Fruit fly (Drosophila melanogaster): Measurements from ENCODE around the gene CG7573.
A peak's percentile ranks its signal among the peaks of the same experiment; 100 is the strongest.

The CG7573 gene

dm6 chr3L:11354298-11354757, 42.8 kb downstream of the CG7573 start (continued):
- TF ChIP-seq sd (tag; optimal IDR thresholded peaks at IDR 0.05) (peak; percentile 67), CG43689 (GFP tag; IDR thresholded peaks at IDR 0.05) (no peak; the same call in 1 of the 2 replicates), CG6791 (GFP tag; IDR thresholded peaks at IDR 0.05; ENCODE audit: partially characterized antibody) (no peak), CG9817 (tag; optimal IDR thresholded peaks at IDR 0.05) (no peak), E2f2 (GFP tag; IDR thresholded peaks at IDR 0.05) (no peak), Lhr (GFP tag; optimal IDR thresholded peaks at IDR 0.05) (peak; percentile 65), Oli (tag; optimal IDR thresholded peaks at IDR 0.05) (peak; percentile 48), Awh (GFP tag; IDR thresholded peaks at IDR 0.05) (peak; percentile 77), CG14050 (GFP tag; IDR thresholded peaks at IDR 0.05) (no peak), hkb (optimal IDR thresholded peaks at IDR 0.05) (no peak), hkb (GFP tag; IDR thresholded peaks at IDR 0.05) (peak; percentile 76), nom (GFP tag; optimal IDR thresholded peaks at IDR 0.05) (peak; percentile 87), onecut (GFP tag; IDR thresholded peaks at IDR 0.05) (peak; percentile 64; the same call in 1 of the 2 replicates), CG10321 (GFP tag; IDR thresholded peaks at IDR 0.05) (no peak), CG1529 (GFP tag; optimal IDR thresholded peaks at IDR 0.05) (peak; percentile 74), stwl (tag; optimal IDR thresholded peaks at IDR 0.05) (peak; percentile 31), CG34376 (GFP tag; optimal IDR thresholded peaks at IDR 0.05) (peak; percentile 54), CG9727 (GFP tag; optimal IDR thresholded peaks at IDR 0.05) (peak; percentile 88), Gsc (GFP tag; IDR thresholded peaks at IDR 0.05) (no peak), Trl (optimal IDR thresholded peaks at IDR 0.05) (no peak), Trl (GFP tag; optimal IDR thresholded peaks at IDR 0.05) (peak; percentile 50), CG5953 (GFP tag; IDR thresholded peaks at IDR 0.05) (peak; percentile 42; the same call in 1 of the 2 replicates), cato (GFP tag; optimal IDR thresholded peaks at IDR 0.05; ENCODE audit: borderline replicate concordance) (peak; percentile 41), ato (GFP tag; IDR thresholded peaks at IDR 0.05; ENCODE audit: partially characterized antibody) (no peak), CG1603 (tag; optimal IDR thresholded peaks at IDR 0.05) (peak; percentile 82), Deaf1 (tag; optimal IDR thresholded peaks at IDR 0.05) (peak; percentile 2), insv (GFP tag; optimal IDR thresholded peaks at IDR 0.05) (peak in 1 of 2 experiments; percentile 36), CG10543 (GFP tag; optimal IDR thresholded peaks at IDR 0.05) (peak; percentile 81), bsh (GFP tag; optimal IDR thresholded peaks at IDR 0.05) (peak; percentile 54 to 62), CG18262 (tag; optimal IDR thresholded peaks at IDR 0.05) (peak; percentile 67), Nf-YC (tag; optimal IDR thresholded peaks at IDR 0.05) (peak; percentile 17), CG10267 (tag; optimal IDR thresholded peaks at IDR 0.05) (peak; percentile 34), C15 (GFP tag; IDR thresholded peaks at IDR 0.05) (0 out of 3 replicates have a peak, but pooled peaks have one; percentile 24), CG42726 (GFP tag; IDR thresholded peaks at IDR 0.05; ENCODE audit: partially characterized antibody) (no peak), CG10431 (GFP tag; optimal IDR thresholded peaks at IDR 0.05) (peak; percentile 57), CkIIα-i1 (GFP tag; IDR thresholded peaks at IDR 0.05) (no peak), sima (GFP tag; optimal IDR thresholded peaks at IDR 0.05) (no peak), cg (GFP tag; optimal IDR thresholded peaks at IDR 0.05) (peak; percentile 21), Pdp1 (GFP tag; optimal IDR thresholded peaks at IDR 0.05) (peak; percentile 25 to 56), bigmax (GFP tag; optimal IDR thresholded peaks at IDR 0.05) (peak; percentile 60), CG2678 (tag; optimal IDR thresholded peaks at IDR 0.05) (peak; percentile 83), CG6765 (GFP tag; optimal IDR thresholded peaks at IDR 0.05) (peak; percentile 82), br (optimal IDR thresholded peaks at IDR 0.05) (no peak), vfl (GFP tag; optimal IDR thresholded peaks at IDR 0.05) (peak; percentile 23), CG7271 (tag; optimal IDR thresholded peaks at IDR 0.05) (peak; percentile 75), amos (GFP tag; IDR thresholded peaks at IDR 0.05; ENCODE audit: partially characterized antibody) (no peak), NC2β (GFP tag; optimal IDR thresholded peaks at IDR 0.05) (peak; percentile 73), Ravus (GFP tag; IDR thresholded peaks at IDR 0.05) (no peak), CG15696 (tag; optimal IDR thresholded peaks at IDR 0.05) (peak; percentile 95), row (GFP tag; IDR thresholded peaks at IDR 0.05) (no peak)

Data from whole organism, embryonic.